Fruit fly (Drosophila melanogaster): Measurements from ENCODE around the gene CG44362.
A peak's percentile ranks its signal among the peaks of the same experiment; 100 is the strongest.

DNA sequence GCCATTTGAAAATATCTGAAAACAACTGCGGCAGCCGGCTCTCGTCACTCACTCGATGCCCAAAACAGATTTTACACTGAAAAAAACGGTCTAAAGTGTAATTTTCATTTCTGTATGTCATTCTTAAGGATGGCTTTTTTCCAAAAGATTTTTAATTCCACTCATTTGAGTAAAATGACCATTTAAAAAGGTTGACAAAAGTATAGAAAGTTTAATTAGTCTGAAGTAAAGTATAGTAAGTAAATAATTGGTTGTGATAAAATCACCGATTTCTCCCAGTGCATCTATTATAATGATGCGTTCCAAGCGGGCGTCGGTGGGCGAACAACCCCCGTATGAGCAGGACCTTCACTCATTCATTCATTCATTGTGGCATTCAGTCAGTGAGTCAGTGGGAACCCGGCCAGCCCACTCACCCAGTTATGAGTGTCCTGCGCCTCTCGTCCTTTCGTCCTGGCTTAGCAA is 25.0 kb downstream of the CG44362 start:
- TF ChIP-seq CG32121 (GFP tag; IDR thresholded peaks at IDR 0.05), result no peak
- TF ChIP-seq Pif1B (GFP tag; optimal IDR thresholded peaks at IDR 0.05), result no peak
- TF ChIP-seq gl (tag; optimal IDR thresholded peaks at IDR 0.05), result no peak
- peak; percentile 47 for TF ChIP-seq CG8159 (tag; optimal IDR thresholded peaks at IDR 0.05)
